Worm (Caenorhabditis elegans) whole organism, L4/young adult: ENCODE data around the gene xol-1.

Experiments
- W03F9.2 ChIP-seq: fragments of 150-350 bp; optimal IDR thresholded peaks from 2 replicates; lab custom pipeline; 2014; ENCODE audit warnings: missing biosample characterization, missing genetic modification characterization
- dao-5 ChIP-seq: sonication (generic microtip); optimal IDR thresholded peaks from 2 replicates; lab custom pipeline; 2016; ENCODE audit warnings: missing genotype, missing genetic modification characterization, moderate library complexity, missing compliant biosample characterization
- him-1 ChIP-seq: sonication (generic microtip); optimal IDR thresholded peaks from 2 replicates; lab custom pipeline; 2016; ENCODE audit warnings: missing genotype, missing genetic modification reagents, missing genetic modification characterization, missing compliant biosample characterization

The xol-1 gene

DNA sequence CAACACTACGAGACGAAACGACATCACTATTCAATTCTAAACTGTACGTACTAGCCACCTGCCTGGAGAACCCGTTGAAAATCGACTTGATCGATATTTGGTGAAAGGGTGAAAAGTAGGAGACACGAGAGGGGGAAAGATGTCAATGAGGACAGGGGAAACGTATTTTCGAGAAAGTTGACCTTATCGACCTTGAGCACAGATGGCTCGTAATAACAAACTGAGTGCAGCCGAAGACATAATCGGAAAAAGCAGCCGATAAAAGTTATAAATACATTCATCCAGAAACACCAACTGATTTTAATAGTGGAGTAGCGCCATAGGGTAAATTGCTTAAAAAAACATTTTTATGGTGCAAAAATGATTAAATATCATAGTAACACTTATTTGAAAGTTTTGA, 18.9 kb downstream of the xol-1 start:
- TF ChIP-seq W03F9.2 (tag; lab: Kevin White, UChicago), result no peak
- no peak for TF ChIP-seq him-1 (tag; lab: Kevin White, UChicago)
- TF ChIP-seq dao-5 (tag; lab: Kevin White, UChicago), result no peak

DNA sequence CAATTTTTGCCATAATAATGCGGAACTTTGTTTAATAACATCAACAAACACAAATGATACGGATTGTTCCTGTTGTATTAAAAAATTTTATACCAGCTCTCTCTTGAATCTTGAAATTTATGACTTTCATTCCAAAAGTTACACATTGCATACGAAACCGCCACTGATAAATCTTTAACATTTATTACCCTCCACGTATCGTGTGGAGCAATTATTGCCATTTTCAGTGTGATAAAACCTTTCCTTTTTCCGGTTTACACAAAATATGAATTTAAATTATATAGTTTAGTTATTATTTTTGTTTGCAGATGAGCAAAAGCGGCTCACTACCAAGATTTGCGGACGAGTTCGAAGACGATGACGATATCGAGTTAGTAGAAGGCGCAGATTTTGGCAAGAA, 19.7 kb downstream of the xol-1 start, which contains the start of gene C18A11.3:
Gene C18A11.3, plus strand, starts transcription at position 301 of the 400 bp plus-strand sequence.
- TF ChIP-seq W03F9.2 (tag; lab: Kevin White, UChicago) (no peak), dao-5 (tag; lab: Kevin White, UChicago) (no peak)

DNA sequence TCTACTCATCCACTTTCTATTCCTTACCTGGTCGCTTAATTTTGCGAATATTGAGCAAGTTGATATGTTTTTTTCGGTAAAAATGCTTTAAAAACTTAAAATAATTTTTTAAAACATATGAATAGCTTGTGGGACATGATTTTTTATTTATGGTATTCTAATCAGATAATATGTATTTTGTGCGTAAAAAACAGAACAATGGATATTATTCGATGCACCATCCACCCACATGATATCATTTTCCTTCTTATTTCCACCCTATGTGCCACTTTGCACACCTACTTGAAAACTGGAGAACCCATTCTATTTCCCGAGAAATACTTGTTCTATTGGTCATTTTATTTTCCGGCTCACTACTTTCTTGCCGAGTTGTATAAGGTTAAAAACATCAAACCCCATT, 26.2 kb downstream of the xol-1 start, which contains the start of gene C18A11.2:
Gene C18A11.2, plus strand, starts transcription at position 301 of the 400 bp plus-strand sequence.
- TF ChIP-seq him-1 (tag; lab: Kevin White, UChicago) (no peak), W03F9.2 (tag; lab: Kevin White, UChicago) (no peak)

DNA sequence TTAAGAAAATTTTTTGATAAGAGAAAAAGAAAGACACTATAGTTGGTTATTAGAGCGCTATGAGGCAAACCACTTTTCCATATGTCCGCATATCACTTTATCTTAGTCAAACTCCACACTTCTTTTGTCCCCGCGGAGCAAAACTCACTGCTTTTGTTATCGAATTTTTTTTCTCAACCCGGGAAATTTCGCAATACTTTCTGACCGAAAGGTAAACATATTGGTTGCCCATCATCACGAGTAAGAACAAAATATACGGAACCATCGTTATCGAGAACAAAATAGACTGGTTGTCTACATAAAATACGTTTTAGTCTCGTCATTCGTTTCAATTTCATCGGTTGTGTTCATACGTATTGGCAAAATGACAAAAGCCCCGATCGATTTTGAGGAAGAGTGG, 28.2 kb downstream of the xol-1 start, which contains the start of gene C18A11.1:
Gene C18A11.1, plus strand, starts transcription at position 36 of the 400 bp plus-strand sequence.
- TF ChIP-seq W03F9.2 (tag; lab: Kevin White, UChicago), result peak; percentile 53
- TF ChIP-seq dao-5 (tag; lab: Kevin White, UChicago), result no peak
- no peak for TF ChIP-seq him-1 (tag; lab: Kevin White, UChicago)

DNA sequence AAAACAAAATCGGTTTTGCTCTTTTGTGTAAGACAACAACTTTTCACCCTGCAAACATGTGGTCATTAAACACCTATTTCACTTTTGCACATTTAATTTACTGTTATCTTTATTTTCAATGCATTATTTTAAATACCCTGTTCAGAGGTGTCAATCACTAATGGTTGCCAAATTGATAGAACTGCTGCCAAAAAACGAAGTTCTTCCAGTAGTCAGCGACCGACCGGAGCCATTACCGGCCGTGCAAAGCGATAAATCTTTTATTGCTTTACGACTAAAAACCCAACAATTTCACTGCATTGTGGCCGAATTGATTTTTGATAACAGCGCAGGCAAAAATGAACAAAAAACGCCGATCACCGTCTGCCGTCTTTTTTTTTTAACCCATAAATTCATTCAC, 33.4 kb downstream of the xol-1 start:
- TF ChIP-seq dao-5 (tag; lab: Kevin White, UChicago), result no peak
- no peak for TF ChIP-seq W03F9.2 (tag; lab: Kevin White, UChicago)
- TF ChIP-seq him-1 (tag; lab: Kevin White, UChicago), result no peak

DNA sequence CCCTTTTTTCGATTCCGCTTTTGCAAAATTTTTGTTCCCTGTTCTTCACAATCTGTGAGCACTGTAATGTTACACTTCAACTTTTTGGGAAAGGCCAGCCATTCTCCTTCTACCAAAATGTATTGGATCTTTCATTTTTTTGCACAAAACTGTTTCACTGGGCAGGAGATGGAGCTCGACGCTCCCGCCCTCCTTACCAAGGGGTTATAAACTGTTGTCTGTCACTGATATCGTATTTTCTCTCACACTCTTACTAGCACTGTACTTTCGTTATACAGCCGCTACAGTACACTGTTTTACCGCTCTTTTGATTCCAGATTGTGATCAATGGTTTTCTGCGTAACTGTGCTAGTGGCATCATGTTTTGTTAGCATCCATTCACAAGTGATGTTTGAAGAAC, 36.6 kb downstream of the xol-1 start, which contains the start of gene C46F2.1:
Gene C46F2.1, plus strand, starts transcription at position 301 of the 400 bp plus-strand sequence.
- TF ChIP-seq him-1 (tag; lab: Kevin White, UChicago) (no peak), W03F9.2 (tag; lab: Kevin White, UChicago) (no peak)

DNA sequence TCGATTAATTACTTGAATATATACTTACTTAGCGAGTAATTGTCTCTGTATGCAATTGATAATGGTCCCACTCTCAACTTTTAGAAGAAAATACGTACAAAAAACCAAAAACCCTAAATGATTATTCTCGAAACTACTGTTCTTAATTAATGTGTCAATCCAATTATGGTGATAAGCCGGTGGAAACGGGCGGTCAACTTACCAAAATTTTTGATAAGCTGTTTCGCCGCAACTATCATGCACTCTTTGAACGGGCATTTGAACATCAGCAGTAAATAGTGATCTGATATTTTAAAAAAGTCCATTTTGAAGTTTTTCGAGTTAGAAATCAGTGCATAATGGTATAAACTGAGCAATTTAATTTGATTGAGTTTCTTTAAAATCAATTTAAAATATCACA, 37.3 kb downstream of the xol-1 start:
- TF ChIP-seq him-1 (tag; lab: Kevin White, UChicago), result no peak

DNA sequence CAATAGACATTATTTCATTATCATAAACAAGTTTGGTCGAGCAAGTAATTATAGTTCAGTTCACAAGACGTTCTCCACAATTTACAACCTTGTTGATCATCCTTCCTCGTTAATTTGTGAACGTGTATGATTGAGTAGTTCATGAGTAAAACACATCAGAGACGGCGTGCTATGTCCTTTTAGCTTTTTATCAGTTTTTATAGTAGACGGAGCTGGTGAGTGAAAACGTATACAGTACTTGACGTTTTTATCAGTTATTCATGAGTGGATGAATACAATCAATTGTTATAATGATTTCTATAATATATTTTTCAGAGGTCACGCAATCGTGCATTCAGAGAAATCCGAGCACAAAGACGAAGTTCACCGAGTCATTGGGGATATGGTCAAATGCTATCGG, 37.8 kb downstream of the xol-1 start:
- no peak for TF ChIP-seq W03F9.2 (tag; lab: Kevin White, UChicago)
- no peak for TF ChIP-seq him-1 (tag; lab: Kevin White, UChicago)
- TF ChIP-seq dao-5 (tag; lab: Kevin White, UChicago), result no peak

DNA sequence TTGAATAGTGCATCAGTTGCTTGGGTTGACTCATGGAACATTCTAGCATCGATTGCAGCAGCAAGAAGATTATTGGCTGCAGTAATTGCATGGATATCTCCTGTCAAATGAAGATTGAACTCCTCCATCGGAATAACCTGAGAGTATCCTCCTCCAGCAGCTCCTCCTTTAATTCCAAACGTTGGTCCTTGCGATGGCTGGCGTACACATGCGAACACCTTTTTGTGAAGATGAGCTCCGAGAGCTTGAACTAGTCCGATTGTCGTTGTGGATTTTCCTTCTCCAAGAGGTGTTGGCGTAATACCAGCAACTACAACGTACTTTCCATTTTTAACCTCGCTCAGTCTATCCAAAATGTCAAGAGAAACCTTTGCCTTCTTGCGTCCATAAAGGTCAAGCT, 41.6 kb downstream of the xol-1 start:
- no peak for TF ChIP-seq dao-5 (tag; lab: Kevin White, UChicago)
- no peak for TF ChIP-seq him-1 (tag; lab: Kevin White, UChicago)

DNA sequence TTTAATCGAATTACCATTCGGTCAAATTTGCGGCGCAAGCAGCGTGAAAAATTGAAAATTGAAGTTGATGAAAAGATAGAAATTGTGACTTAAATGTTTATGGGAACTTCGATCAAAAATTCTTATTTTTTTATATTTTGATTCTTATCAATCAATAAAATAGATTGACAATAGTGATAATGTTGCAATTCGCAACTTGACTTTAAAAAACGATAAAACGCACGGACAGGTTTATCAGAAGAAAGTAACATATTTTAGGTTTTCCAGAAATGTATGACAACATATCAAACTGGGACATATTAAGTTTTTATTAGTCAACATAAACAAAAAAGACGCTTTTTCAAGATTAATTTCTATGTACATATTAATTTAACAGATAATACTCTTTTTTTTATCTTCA, 42.2 kb downstream of the xol-1 start:
- no peak for TF ChIP-seq dao-5 (tag; lab: Kevin White, UChicago)
- TF ChIP-seq W03F9.2 (tag; lab: Kevin White, UChicago), result no peak
- no peak for TF ChIP-seq him-1 (tag; lab: Kevin White, UChicago)

DNA sequence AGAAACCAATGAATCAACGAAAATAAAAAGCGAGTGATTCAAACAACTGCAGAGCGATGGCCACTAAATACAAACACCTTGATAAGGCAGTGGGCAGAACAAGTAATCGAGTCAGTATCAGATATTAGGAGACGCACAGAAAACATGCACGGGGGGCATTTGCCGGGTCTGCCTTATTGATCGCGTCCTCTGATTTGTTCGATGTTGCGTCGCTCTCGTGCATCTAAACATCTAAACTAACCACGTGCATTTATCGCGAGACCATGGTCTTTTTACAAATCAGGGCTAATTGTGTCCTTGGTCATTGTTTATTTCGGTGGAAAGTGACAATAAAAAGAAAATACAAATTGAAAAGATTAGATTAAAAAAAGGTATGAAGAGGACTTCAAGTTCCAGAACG, 42.8 kb downstream of the xol-1 start, which contains the start of gene K07E3.4:
Gene K07E3.4, minus strand, starts transcription at position 100 of the 400 bp plus-strand sequence.
- TF ChIP-seq him-1 (tag; lab: Kevin White, UChicago) (no peak), W03F9.2 (tag; lab: Kevin White, UChicago) (no peak), dao-5 (tag; lab: Kevin White, UChicago) (no peak)

DNA sequence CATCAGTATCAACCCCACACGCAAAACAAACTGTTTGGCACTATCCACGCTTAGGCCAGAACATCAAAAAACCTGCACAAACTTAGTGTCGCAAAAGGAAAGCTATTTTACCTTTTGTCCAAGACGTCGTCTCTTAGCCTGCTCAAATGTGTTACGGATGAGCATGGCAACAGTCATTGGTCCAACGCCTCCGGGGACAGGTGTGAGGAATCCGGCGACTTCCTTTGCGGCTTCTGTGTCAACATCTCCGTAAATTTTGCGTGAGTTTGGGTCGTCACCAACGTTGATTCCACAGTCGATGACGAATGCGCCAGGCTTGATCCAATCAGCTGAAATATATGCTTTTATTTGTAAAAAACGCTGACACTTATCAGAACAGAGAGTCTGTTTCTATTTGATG, 43.6 kb downstream of the xol-1 start:
- TF ChIP-seq dao-5 (tag; lab: Kevin White, UChicago) (no peak), him-1 (tag; lab: Kevin White, UChicago) (no peak), W03F9.2 (tag; lab: Kevin White, UChicago) (no peak)

DNA sequence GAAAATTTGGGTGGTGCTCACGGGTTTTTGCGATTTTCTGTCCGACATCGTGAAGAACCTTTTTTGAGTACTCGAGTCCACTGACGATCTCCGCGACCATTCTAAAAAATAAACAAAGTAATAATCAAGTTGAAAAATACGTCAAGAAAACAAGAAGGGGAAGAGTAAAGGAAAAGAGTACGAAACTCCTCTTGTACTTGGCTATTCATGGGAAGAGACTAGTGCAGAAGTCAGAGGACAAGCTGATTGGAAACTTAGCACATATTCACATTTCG, 45.3 kb downstream of the xol-1 start, which contains the start of gene dao-3:
Gene dao-3, minus strand, starts transcription at position 101 of the 275 bp plus-strand sequence.
- TF ChIP-seq dao-5 (tag; lab: Kevin White, UChicago) (no peak), him-1 (tag; lab: Kevin White, UChicago) (no peak), W03F9.2 (tag; lab: Kevin White, UChicago) (no peak)

DNA sequence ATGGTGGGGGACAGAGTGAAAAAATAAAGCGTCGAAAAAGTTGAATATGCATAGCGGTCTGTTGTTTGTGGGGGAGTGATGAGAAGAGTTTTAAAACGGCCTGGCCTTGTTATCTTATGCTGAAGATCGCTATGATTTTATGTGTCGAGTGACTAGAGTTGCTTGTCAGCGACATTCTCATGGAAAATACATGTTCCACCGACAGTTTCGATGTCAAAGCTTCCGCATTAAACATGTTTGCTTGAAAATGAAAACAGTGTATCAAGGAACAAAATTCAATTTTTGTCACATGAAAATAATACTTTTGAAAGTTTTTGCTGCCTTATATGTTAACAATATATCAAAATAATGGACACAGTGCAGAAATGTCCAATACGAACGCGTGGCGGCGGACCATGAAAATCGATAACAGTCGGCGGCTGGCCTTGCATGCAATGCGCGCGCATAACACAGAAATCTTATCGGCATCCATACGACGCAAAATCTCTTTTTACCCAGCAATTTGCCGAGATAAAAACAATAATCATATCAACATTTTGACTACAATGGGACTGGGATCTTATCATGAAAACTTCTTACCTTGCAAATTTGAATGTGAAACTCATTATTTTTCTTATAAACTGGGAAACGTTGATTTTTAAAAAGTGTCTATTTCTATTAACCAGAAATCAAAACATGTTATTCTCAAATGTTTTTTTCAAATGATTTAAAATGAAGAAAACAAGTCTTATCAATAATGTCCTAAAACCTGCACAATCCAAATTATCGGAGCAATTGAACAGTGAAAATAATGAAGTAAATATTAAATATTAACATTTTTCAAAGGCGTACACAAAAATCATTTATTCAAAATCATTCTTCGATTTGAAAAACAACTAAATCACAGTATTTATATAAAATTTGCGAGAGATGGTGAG, 45.9 kb downstream of the xol-1 start:
- TF ChIP-seq dao-5 (tag; lab: Kevin White, UChicago) (no peak), W03F9.2 (tag; lab: Kevin White, UChicago) (no peak), him-1 (tag; lab: Kevin White, UChicago) (no peak)
